Fruit fly (Drosophila melanogaster) whole organism, embryonic: ENCODE data around the gene Bet1.
A peak's percentile ranks its signal among the peaks of the same experiment; 100 is the strongest.

Experiments used
- Antp ChIP-seq: fragments of 200-800 bp; sonication (Bioruptor generic); optimal IDR thresholded peaks from 3 replicates; lab custom pipeline; 2016; ENCODE audit warnings: missing biosample characterization, missing genetic modification characterization
- C15 ChIP-seq: fragments of 200-800 bp; sonication (Bioruptor generic); IDR thresholded peaks from 3 replicates; pipeline ENCODE4 v1.3.6; 2022; ENCODE audit warnings: missing biosample characterization, missing genetic modification characterization
- CG10267 ChIP-seq: fragments of 200-800 bp; sonication (Bioruptor generic); optimal IDR thresholded peaks from 2 replicates; lab custom pipeline; 2018; ENCODE audit warnings: missing biosample characterization, mild to moderate bottlenecking, missing genetic modification characterization, moderate library complexity
- CG10321 ChIP-seq: fragments of 200-800 bp; sonication (Bioruptor generic); IDR thresholded peaks from 2 replicates; pipeline ENCODE4 v1.3.6; 2022; ENCODE audit warnings: missing biosample characterization, missing genetic modification characterization
- CG10565 ChIP-seq: fragments of 200-800 bp; sonication (Bioruptor generic); optimal IDR thresholded peaks from 3 replicates; lab custom pipeline; 2016; ENCODE audit warnings: missing biosample characterization, mild to moderate bottlenecking, missing genetic modification characterization
- CG11560 ChIP-seq: fragments of 200-800 bp; sonication (Bioruptor generic); IDR thresholded peaks from 3 replicates; pipeline ENCODE4 v1.3.6; 2022; ENCODE audit warnings: missing biosample characterization, missing genetic modification characterization
- CG12659 ChIP-seq: fragments of 200-800 bp; sonication (Bioruptor generic); optimal IDR thresholded peaks from 3 replicates; lab custom pipeline; 2017; ENCODE audit warnings: mild to moderate bottlenecking, missing biosample characterization, missing genetic modification reagents, missing genetic modification characterization
- CG12744 ChIP-seq: fragments of 200-800 bp; sonication (Bioruptor generic); optimal IDR thresholded peaks from 2 replicates; lab custom pipeline; 2016; ENCODE audit warnings: missing biosample characterization, missing genetic modification characterization
- CG12942 ChIP-seq: fragments of 200-800 bp; sonication (Bioruptor generic); optimal IDR thresholded peaks from 3 replicates; lab custom pipeline; 2016; ENCODE audit warnings: missing biosample characterization, missing genetic modification characterization
- CG13624 ChIP-seq: fragments of 200-800 bp; sonication (Bioruptor generic); optimal IDR thresholded peaks from 2 replicates; lab custom pipeline; 2016; ENCODE audit warnings: missing biosample characterization, missing genetic modification characterization
- CG15269 ChIP-seq: fragments of 200-800 bp; sonication (Bioruptor generic); optimal IDR thresholded peaks from 2 replicates; lab custom pipeline; 2018; ENCODE audit warnings: missing biosample characterization, mild to moderate bottlenecking, missing genetic modification characterization, moderate library complexity
- CG16863 ChIP-seq: fragments of 200-800 bp; sonication (Bioruptor generic); optimal IDR thresholded peaks from 3 replicates; lab custom pipeline; 2016; ENCODE audit warnings: missing biosample characterization, missing genetic modification characterization
- CG17612 ChIP-seq: fragments of 200-800 bp; sonication (Bioruptor generic); IDR thresholded peaks from 2 replicates; pipeline ENCODE4 v1.3.6; 2022; ENCODE audit warnings: missing biosample characterization, missing genetic modification characterization
- CG17802 ChIP-seq: fragments of 200-800 bp; sonication (Bioruptor generic); optimal IDR thresholded peaks from 2 replicates; lab custom pipeline; 2018; ENCODE audit warnings: missing biosample characterization, mild to moderate bottlenecking, missing genetic modification characterization, moderate library complexity
- CG31388 ChIP-seq: fragments of 200-800 bp; sonication (Bioruptor generic); optimal IDR thresholded peaks from 2 replicates; lab custom pipeline; 2016; ENCODE audit warnings: missing biosample characterization, missing genetic modification characterization
- CG4282 ChIP-seq: fragments of 200-800 bp; sonication (Bioruptor generic); optimal IDR thresholded peaks from 2 replicates; lab custom pipeline; 2016; ENCODE audit warnings: missing biosample characterization, missing genetic modification characterization
- CG4360 ChIP-seq: fragments of 200-800 bp; sonication (Bioruptor generic); IDR thresholded peaks from 2 replicates; pipeline ENCODE4 v1.3.6; 2022; ENCODE audit warnings: missing biosample characterization, missing genetic modification characterization
- CG6272 ChIP-seq: fragments of 200-800 bp; sonication (Bioruptor generic); IDR thresholded peaks from 2 replicates; pipeline ENCODE4 v1.3.6; 2022; ENCODE audit warnings: missing biosample characterization, missing genetic modification characterization
- CG6683 ChIP-seq: fragments of 200-800 bp; sonication (Bioruptor generic); optimal IDR thresholded peaks from 2 replicates; lab custom pipeline; 2017; ENCODE audit warnings: missing biosample characterization, mild to moderate bottlenecking, missing genetic modification characterization, missing genetic modification reagents
- CG6813 ChIP-seq: fragments of 200-800 bp; sonication (Bioruptor generic); optimal IDR thresholded peaks from 2 replicates; lab custom pipeline; 2017; ENCODE audit warnings: missing biosample characterization, missing genetic modification characterization, mild to moderate bottlenecking, moderate library complexity, missing genetic modification reagents
- CG8765 ChIP-seq: fragments of 200-800 bp; sonication (Bioruptor generic); IDR thresholded peaks from 2 replicates; pipeline ENCODE4 v1.3.6; 2022; ENCODE audit warnings: missing biosample characterization, missing genetic modification characterization
- CG9727 ChIP-seq: fragments of 200-800 bp; sonication (Bioruptor generic); optimal IDR thresholded peaks from 3 replicates; lab custom pipeline; 2017; ENCODE audit warnings: missing biosample characterization, mild to moderate bottlenecking, missing genetic modification characterization
- CkIIα-i1 ChIP-seq: fragments of 200-800 bp; sonication (Bioruptor generic); IDR thresholded peaks from 2 replicates; pipeline ENCODE4 v1.3.6; 2022; ENCODE audit warnings: missing biosample characterization, missing genetic modification characterization
- CrebB ChIP-seq: fragments of 200-800 bp; sonication (Bioruptor generic); optimal IDR thresholded peaks from 3 replicates; lab custom pipeline; 2018; ENCODE audit warnings: missing biosample characterization, mild to moderate bottlenecking, missing genetic modification characterization
- Ets65A ChIP-seq: fragments of 200-800 bp; sonication (Bioruptor generic); peaks from one replicate; lab custom pipeline; 2016; ENCODE audit warnings: missing biosample characterization, missing genetic modification characterization
- H15 ChIP-seq: fragments of 200-800 bp; sonication (Bioruptor generic); IDR thresholded peaks from 3 replicates; pipeline ENCODE4 v1.3.6; 2022; ENCODE audit warnings: missing biosample characterization, missing genetic modification characterization
- Hmr ChIP-seq: fragments of 200-800 bp; sonication (Bioruptor generic); optimal IDR thresholded peaks from 3 replicates; lab custom pipeline; 2017; ENCODE audit warnings: mild to moderate bottlenecking, missing biosample characterization, missing genetic modification reagents, missing genetic modification characterization
- Lim3 ChIP-seq: fragments of 200-800 bp; sonication (Bioruptor generic); IDR thresholded peaks from 2 replicates; pipeline ENCODE4 v1.3.6; 2022; ENCODE audit warnings: missing biosample characterization, missing genetic modification characterization
- MTF-1 ChIP-seq: fragments of 200-800 bp; sonication (Bioruptor generic); optimal IDR thresholded peaks from 2 replicates; lab custom pipeline; 2018; ENCODE audit warnings: missing biosample characterization, mild to moderate bottlenecking, missing genetic modification characterization, borderline replicate concordance
- Nf-YA ChIP-seq: fragments of 200-800 bp; sonication (Bioruptor generic); IDR thresholded peaks from 2 replicates; pipeline ENCODE4 v1.3.6; 2022; ENCODE audit warnings: missing biosample characterization, missing genetic modification characterization
- NfI ChIP-seq: fragments of 200-800 bp; sonication (Bioruptor generic); optimal IDR thresholded peaks from 3 replicates; lab custom pipeline; 2018; ENCODE audit warnings: missing biosample characterization, mild to moderate bottlenecking, missing genetic modification characterization, moderate library complexity
- PHDP ChIP-seq: fragments of 200-800 bp; sonication (Bioruptor generic); optimal IDR thresholded peaks from 3 replicates; lab custom pipeline; 2018; ENCODE audit warnings: missing biosample characterization, mild to moderate bottlenecking, missing genetic modification characterization, moderate library complexity
- Xrp1 ChIP-seq: fragments of 200-800 bp; sonication (Bioruptor generic); IDR thresholded peaks from 2 replicates; pipeline ENCODE4 v1.3.6; 2022; ENCODE audit warnings: missing biosample characterization, missing genetic modification characterization
- YL-1 ChIP-seq: fragments of 200-800 bp; sonication (Bioruptor generic); optimal IDR thresholded peaks from 3 replicates; lab custom pipeline; 2017; ENCODE audit warnings: missing biosample characterization, mild to moderate bottlenecking, missing genetic modification characterization
- al ChIP-seq: fragments of 200-800 bp; sonication (Bioruptor generic); IDR thresholded peaks from 2 replicates; pipeline ENCODE4 v1.3.6; 2022; ENCODE audit warnings: missing biosample characterization, missing genetic modification characterization
- amos ChIP-seq: fragments of 200-800 bp; sonication (Bioruptor generic); IDR thresholded peaks from 2 replicates; pipeline ENCODE4 v1.3.6; 2022; ENCODE audit warnings: missing biosample characterization, missing genetic modification characterization; ENCODE audit not compliant: partially characterized antibody
- btn ChIP-seq: fragments of 200-800 bp; sonication (Bioruptor generic); optimal IDR thresholded peaks from 2 replicates; lab custom pipeline; 2016; ENCODE audit warnings: missing biosample characterization, missing genetic modification characterization
- ems ChIP-seq: fragments of 200-800 bp; sonication (Bioruptor generic); optimal IDR thresholded peaks from 3 replicates; lab custom pipeline; 2016; ENCODE audit warnings: missing biosample characterization, missing genetic modification characterization
- esg ChIP-seq: fragments of 200-800 bp; sonication (Bioruptor generic); conservative IDR thresholded peaks from 2 replicates; pipeline ENCODE4 v1.3.6; 2022; ENCODE audit warnings: missing biosample characterization, missing genetic modification characterization
- eve ChIP-seq, 2 experiments: fragments of >200 bp; optimal IDR thresholded peaks; 2 replicates each; lab custom pipeline; 2017; ENCODE audit warnings: missing biosample characterization in 2 of 2, missing genetic modification characterization in 2 of 2
- fd102C ChIP-seq: fragments of 200-800 bp; sonication (Bioruptor generic); optimal IDR thresholded peaks from 2 replicates; lab custom pipeline; 2018; ENCODE audit warnings: missing biosample characterization, mild to moderate bottlenecking, missing genetic modification characterization, moderate library complexity
- hbn ChIP-seq: fragments of 200-800 bp; sonication (Bioruptor generic); IDR thresholded peaks from 2 replicates; pipeline ENCODE4 v1.3.6; 2022; ENCODE audit warnings: missing biosample characterization, missing genetic modification characterization; ENCODE audit not compliant: partially characterized antibody
- jigr1 ChIP-seq: fragments of 200-800 bp; sonication (Bioruptor generic); IDR thresholded peaks from 3 replicates; pipeline ENCODE4 v1.3.6; 2022; ENCODE audit warnings: missing biosample characterization, missing genetic modification characterization
- mirr ChIP-seq: fragments of 200-800 bp; sonication (Bioruptor generic); optimal IDR thresholded peaks from 3 replicates; lab custom pipeline; 2018; ENCODE audit warnings: missing biosample characterization, mild to moderate bottlenecking, missing genetic modification characterization
- repo ChIP-seq: fragments of 200-800 bp; sonication (Bioruptor generic); optimal IDR thresholded peaks from 2 replicates; lab custom pipeline; 2016; ENCODE audit warnings: missing biosample characterization, missing genetic modification characterization
- sd ChIP-seq: fragments of 200-800 bp; sonication (Bioruptor generic); optimal IDR thresholded peaks from 3 replicates; lab custom pipeline; 2018; ENCODE audit warnings: missing biosample characterization, mild to moderate bottlenecking, missing genetic modification characterization, moderate library complexity
- sim ChIP-seq: fragments of 200-800 bp; sonication (Bioruptor generic); IDR thresholded peaks from 2 replicates; pipeline ENCODE4 v1.3.6; 2022; ENCODE audit warnings: missing biosample characterization, missing genetic modification characterization
- sug ChIP-seq: fragments of 200-800 bp; optimal IDR thresholded peaks from 2 replicates; lab custom pipeline; 2019; ENCODE audit warnings: missing biosample characterization, mild to moderate bottlenecking, missing genetic modification characterization, moderate library complexity
- tin ChIP-seq: fragments of 200-800 bp; sonication (Bioruptor generic); optimal IDR thresholded peaks from 3 replicates; lab custom pipeline; 2016; ENCODE audit warnings: missing biosample characterization, missing genetic modification characterization
- twi ChIP-seq: fragments of 200-800 bp; optimal IDR thresholded peaks from 2 replicates; lab custom pipeline; 2019; ENCODE audit warnings: missing biosample characterization, mild to moderate bottlenecking, missing genetic modification characterization, moderate library complexity
- unpg ChIP-seq: fragments of 200-800 bp; sonication (Bioruptor generic); optimal IDR thresholded peaks from 3 replicates; lab custom pipeline; 2018; ENCODE audit warnings: missing biosample characterization, mild to moderate bottlenecking, missing genetic modification characterization, moderate library complexity
- vfl ChIP-seq: fragments of 200-800 bp; sonication (Bioruptor generic); optimal IDR thresholded peaks from 2 replicates; lab custom pipeline; 2016; ENCODE audit warnings: missing biosample characterization, missing genetic modification characterization

Bet1 gene

DNA sequence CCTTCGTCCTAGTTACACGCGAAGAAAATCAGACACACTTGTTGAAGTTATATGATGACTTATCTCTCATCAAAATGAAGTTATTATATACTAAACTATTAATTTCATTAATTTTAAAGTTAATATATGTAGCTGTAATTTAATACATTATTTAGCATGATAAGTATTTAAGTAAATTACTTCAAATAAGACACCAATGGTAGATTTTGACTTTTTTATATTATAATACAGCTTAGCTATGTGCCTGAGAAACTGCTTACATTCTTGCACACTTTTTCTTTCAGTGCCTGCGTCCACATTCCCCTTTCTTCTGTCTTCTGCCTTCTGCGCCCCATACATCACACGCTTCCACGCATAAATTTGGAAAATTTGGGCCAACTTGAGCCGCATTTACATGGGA is 9.6 kb upstream of the Bet1 start (continued):
- TF ChIP-seq CG9727 (GFP tag; lab: Kevin White, UChicago), result peak; percentile 21
- TF ChIP-seq esg, result no peak
- TF ChIP-seq sug (tag; lab: Kevin White, UChicago), result no peak
- TF ChIP-seq CG8765 (GFP tag; lab: Robert Waterston, UW), result no peak
- no peak for TF ChIP-seq tin (GFP tag; lab: Kevin White, UChicago)
- TF ChIP-seq YL-1 (GFP tag; lab: Kevin White, UChicago), result no peak
- TF ChIP-seq sd (tag; lab: Kevin White, UChicago), result no peak
- TF ChIP-seq al (GFP tag; lab: Robert Waterston, UW), result no peak
- TF ChIP-seq CG10321 (GFP tag; lab: Robert Waterston, UW), result no peak
- TF ChIP-seq CG6272 (GFP tag; lab: Robert Waterston, UW), result no peak
- TF ChIP-seq CG31388, result no peak
- no peak for TF ChIP-seq CG13624
- no peak for TF ChIP-seq hbn (GFP tag; lab: Robert Waterston, UW)
- TF ChIP-seq eve (GFP tag; optimal IDR thresholded peaks at IDR 0.05; lab: Kevin White, UChicago), result no peak
- no peak for TF ChIP-seq CG12659 (GFP tag; lab: Kevin White, UChicago)
- no peak for TF ChIP-seq CG16863
- TF ChIP-seq Antp (GFP tag; lab: Kevin White, UChicago), result no peak
- no peak for TF ChIP-seq CG4360 (GFP tag; lab: Robert Waterston, UW)
- no peak for TF ChIP-seq CG12942 (GFP tag; lab: Kevin White, UChicago)
- TF ChIP-seq CG6683 (GFP tag; lab: Kevin White, UChicago), result no peak
- no peak for TF ChIP-seq H15 (GFP tag; lab: Robert Waterston, UW)
- TF ChIP-seq Ets65A (GFP tag; lab: Kevin White, UChicago), result peak; percentile 4
- TF ChIP-seq Hmr, result peak; percentile 33
- no peak for TF ChIP-seq CG4282 (GFP tag; lab: Kevin White, UChicago)
- TF ChIP-seq fd102C (GFP tag; lab: Kevin White, UChicago), result no peak
- no peak for TF ChIP-seq CkIIα-i1 (GFP tag; lab: Robert Waterston, UW)
- TF ChIP-seq unpg (GFP tag; lab: Kevin White, UChicago), result peak; percentile 24
- no peak for TF ChIP-seq btn (GFP tag; lab: Kevin White, UChicago)
- no peak for TF ChIP-seq C15 (GFP tag; lab: Robert Waterston, UW)
- TF ChIP-seq repo (GFP tag; lab: Kevin White, UChicago), result no peak
- peak; percentile 36 for TF ChIP-seq PHDP
- TF ChIP-seq NfI (GFP tag; lab: Kevin White, UChicago), result no peak
- no peak for TF ChIP-seq ems (GFP tag; lab: Kevin White, UChicago)
- peak; percentile 37 for TF ChIP-seq CG15269 (tag; lab: Kevin White, UChicago)
- TF ChIP-seq CG10267 (tag; lab: Kevin White, UChicago), result peak; percentile 19
- no peak for TF ChIP-seq jigr1 (GFP tag; lab: Robert Waterston, UW)
- TF ChIP-seq sim (GFP tag; lab: Robert Waterston, UW), result no peak
- no peak for TF ChIP-seq Nf-YA
- TF ChIP-seq amos (GFP tag; lab: Robert Waterston, UW), result no peak
- no peak for TF ChIP-seq CG17612 (GFP tag; lab: Robert Waterston, UW)
- TF ChIP-seq vfl (GFP tag; lab: Kevin White, UChicago), result no peak
- no peak for TF ChIP-seq mirr (GFP tag; lab: Kevin White, UChicago)
- no peak for TF ChIP-seq CG12744 (GFP tag; lab: Kevin White, UChicago)
- TF ChIP-seq CG10565 (GFP tag; lab: Kevin White, UChicago), result no peak
- no peak for TF ChIP-seq twi (tag; lab: Kevin White, UChicago)
- TF ChIP-seq MTF-1, result no peak
- no peak for TF ChIP-seq CG6813 (GFP tag; lab: Kevin White, UChicago)
- TF ChIP-seq CrebB (tag; lab: Kevin White, UChicago), result no peak
- TF ChIP-seq Lim3 (GFP tag; lab: Robert Waterston, UW), result no peak
- peak; percentile 27; the same call in 1 of the 2 replicates for TF ChIP-seq Xrp1 (GFP tag; lab: Robert Waterston, UW)
- no peak for TF ChIP-seq CG11560 (tag; lab: Robert Waterston, UW)
- no peak for TF ChIP-seq CG17802 (tag; lab: Kevin White, UChicago)
